Worm (Caenorhabditis elegans) whole organism, L1 larva: Measurements from ENCODE around the gene srx-56.

ENCODE experiments used
- C16A3.4 ChIP-seq: fragments of 150-350 bp; optimal IDR thresholded peaks from 2 replicates; lab custom pipeline; 2014; ENCODE audit warnings: missing biosample characterization, missing genetic modification characterization
- ceh-82 ChIP-seq, 3 experiments: fragments of 150-350 bp in 1 of 3; sonication (generic microtip) in 2 of 3; optimal IDR thresholded peaks; 2 replicates each; lab custom pipeline; 2014 to 2017; ENCODE audit warnings: missing biosample characterization in 3 of 3, missing genetic modification characterization in 3 of 3
- fos-1 ChIP-seq: fragments of 150-350 bp; optimal IDR thresholded peaks from 2 replicates; lab custom pipeline; 2014; ENCODE audit warnings: missing biosample characterization, missing genetic modification characterization
- lin-39 ChIP-seq: fragments of 150-350 bp; optimal IDR thresholded peaks from 2 replicates; lab custom pipeline; 2014; ENCODE audit warnings: missing biosample characterization, missing genetic modification reagents, missing genetic modification characterization
- lir-3 ChIP-seq: sonication (generic microtip); optimal IDR thresholded peaks from 2 replicates; lab custom pipeline; 2016; ENCODE audit warnings: mild to moderate bottlenecking, missing genetic modification characterization, moderate library complexity, missing compliant biosample characterization; ENCODE audit not compliant: poor library complexity
- nhr-76 ChIP-seq: sonication (generic microtip); optimal IDR thresholded peaks from 2 replicates; lab custom pipeline; 2017; ENCODE audit warnings: missing biosample characterization, missing genetic modification characterization
- nhr-77 ChIP-seq: fragments of 150-350 bp; optimal IDR thresholded peaks from 2 replicates; lab custom pipeline; 2014; ENCODE audit warnings: missing biosample characterization, missing genetic modification characterization
- nhr-85 ChIP-seq: sonication (generic microtip); peaks from one replicate; lab custom pipeline; 2016; ENCODE audit warnings: missing genetic modification characterization, inconsistent platforms, missing compliant biosample characterization
- rnt-1 ChIP-seq: sonication (generic microtip); optimal IDR thresholded peaks from 2 replicates; lab custom pipeline; 2016; ENCODE audit warnings: mild to moderate bottlenecking, missing genetic modification characterization, moderate library complexity, missing compliant biosample characterization
- snpc-4 ChIP-seq: fragments of 150-350 bp; optimal IDR thresholded peaks from 2 replicates; lab custom pipeline; 2014; ENCODE audit warnings: missing biosample characterization, missing genetic modification characterization
- tbx-2 ChIP-seq: sonication (generic microtip); optimal IDR thresholded peaks from 2 replicates; lab custom pipeline; 2016; ENCODE audit warnings: missing genetic modification characterization, missing compliant biosample characterization
- unc-130 ChIP-seq: fragments of 150-350 bp; optimal IDR thresholded peaks from 2 replicates; lab custom pipeline; 2017; ENCODE audit warnings: missing biosample characterization, missing genetic modification characterization, inconsistent platforms
- zag-1 ChIP-seq: fragments of 150-350 bp; optimal IDR thresholded peaks from 2 replicates; lab custom pipeline; 2014; ENCODE audit warnings: missing biosample characterization, missing genetic modification characterization

- no peak for TF ChIP-seq lir-3 (tag; lab: Kevin White, UChicago)
- no peak for TF ChIP-seq nhr-85 (tag; lab: Kevin White, UChicago)
- TF ChIP-seq fos-1: no peak
- no peak for TF ChIP-seq unc-130 (tag; lab: Kevin White, UChicago)
- TF ChIP-seq rnt-1: no peak
- TF ChIP-seq zag-1 (tag; lab: Kevin White, UChicago): no peak
- TF ChIP-seq nhr-76 (tag; lab: Kevin White, UChicago): no peak
- no peak for TF ChIP-seq ceh-82 (tag; optimal IDR thresholded peaks at IDR 0.05; lab: Kevin White, UChicago)
- no peak for TF ChIP-seq nhr-77
- no peak for TF ChIP-seq lin-39 (tag; lab: Kevin White, UChicago)
- no peak for TF ChIP-seq tbx-2 (tag; lab: Kevin White, UChicago)
- TF ChIP-seq snpc-4 (tag; lab: Kevin White, UChicago): no peak
- TF ChIP-seq C16A3.4 (tag; lab: Kevin White, UChicago): no peak
Measured at ce11 chrV:7349541-7349940, 24.6 kb upstream of the srx-56 start, which contains the start of gene nhr-149.
